Worm (Caenorhabditis elegans) whole organism, early embryonic: ENCODE data around the gene K07E1.1.

Experiments
- B0310.2 ChIP-seq: sonication (generic microtip); optimal IDR thresholded peaks from 2 replicates; lab custom pipeline; 2016; ENCODE audit warnings: mild to moderate bottlenecking, missing genetic modification characterization, missing compliant biosample characterization
- F13C5.2 ChIP-seq: sonication (generic microtip); optimal IDR thresholded peaks from 2 replicates; lab custom pipeline; 2017; ENCODE audit warnings: mild to moderate bottlenecking, missing genetic modification characterization, inconsistent platforms, missing compliant biosample characterization
- aly-1 ChIP-seq: sonication (generic microtip); optimal IDR thresholded peaks from 2 replicates; lab custom pipeline; 2016; ENCODE audit warnings: missing genetic modification characterization, missing compliant biosample characterization
- ama-1 ChIP-seq: fragments of 150-350 bp; optimal IDR thresholded peaks from 2 replicates; lab custom pipeline; 2014
- ceh-13 ChIP-seq: fragments of 200-800 bp; sonication (Bioruptor generic); optimal IDR thresholded peaks from 2 replicates; lab custom pipeline; 2018; ENCODE audit warnings: mild to moderate bottlenecking, missing genetic modification characterization, missing compliant biosample characterization
- ceh-36 ChIP-seq: sonication (generic microtip); optimal IDR thresholded peaks from 2 replicates; lab custom pipeline; 2016; ENCODE audit warnings: missing genetic modification characterization, inconsistent platforms, missing compliant biosample characterization
- ets-7 ChIP-seq: sonication (generic microtip); optimal IDR thresholded peaks from 2 replicates; lab custom pipeline; 2016; ENCODE audit warnings: missing genotype, missing genetic modification characterization, missing compliant biosample characterization
- flt-1 ChIP-seq: fragments of 200-800 bp; sonication (Bioruptor generic); IDR thresholded peaks from 2 replicates; pipeline ENCODE4 v1.3.6; 2022; ENCODE audit warnings: missing genetic modification characterization, missing compliant biosample characterization
- hmbx-1 ChIP-seq: sonication (generic microtip); optimal IDR thresholded peaks from 2 replicates; lab custom pipeline; 2016; ENCODE audit warnings: mild to moderate bottlenecking, missing genetic modification characterization, missing compliant biosample characterization
- hmg-4 ChIP-seq: fragments of 200-800 bp; sonication (Bioruptor generic); optimal IDR thresholded peaks from 2 replicates; lab custom pipeline; 2018; ENCODE audit warnings: mild to moderate bottlenecking, missing genetic modification characterization, missing compliant biosample characterization
- hnd-1 ChIP-seq: sonication (generic microtip); optimal IDR thresholded peaks from 2 replicates; lab custom pipeline; 2016; ENCODE audit warnings: missing genetic modification characterization, missing compliant biosample characterization
- pes-1 ChIP-seq: fragments of 200-800 bp; sonication (Bioruptor generic); IDR thresholded peaks from 2 replicates; pipeline ENCODE4 v1.3.6; 2022; ENCODE audit warnings: missing genetic modification reagents, missing genetic modification characterization, missing compliant biosample characterization
- scrt-1 ChIP-seq: fragments of 200-800 bp; sonication (Bioruptor generic); IDR thresholded peaks from 2 replicates; pipeline ENCODE4 v1.3.6; 2022; ENCODE audit warnings: missing genetic modification characterization, missing compliant biosample characterization
- sea-1 ChIP-seq: fragments of 200-800 bp; sonication (Bioruptor generic); conservative IDR thresholded peaks from 2 replicates; pipeline ENCODE4 v1.3.6; 2022; ENCODE audit warnings: missing genetic modification characterization, missing compliant biosample characterization
- tbx-11 ChIP-seq: fragments of 200-800 bp; sonication (Bioruptor generic); IDR thresholded peaks from 2 replicates; pipeline ENCODE4 v1.3.6; 2022; ENCODE audit warnings: missing genetic modification characterization, missing compliant biosample characterization
- tbx-37 ChIP-seq: fragments of 200-800 bp; sonication (Bioruptor generic); conservative IDR thresholded peaks from 2 replicates; pipeline ENCODE4 v1.3.6; 2022; ENCODE audit warnings: missing genetic modification reagents, missing genetic modification characterization, missing compliant biosample characterization
- tra-4 ChIP-seq: sonication (generic microtip); optimal IDR thresholded peaks from 2 replicates; lab custom pipeline; 2017; ENCODE audit warnings: missing genetic modification characterization, missing compliant biosample characterization

Gene K07E1.1

ce11 chrII:4562503-4563000, 11.7 kb downstream of the K07E1.1 start, which contains the start of gene dao-2:
Gene dao-2 (plus strand): TSS chrII:4562950.
- no peak for TF ChIP-seq hmg-4 (GFP tag; lab: Kevin White, UChicago)
- TF ChIP-seq sea-1: no peak
- no peak for TF ChIP-seq ama-1 (lab: Kevin White, UChicago)
- TF ChIP-seq hnd-1 (tag; lab: Kevin White, UChicago): no peak
- TF ChIP-seq hmbx-1 (tag; lab: Kevin White, UChicago): no peak
- TF ChIP-seq flt-1 (GFP tag; lab: Robert Waterston, UW): no peak
- no peak for TF ChIP-seq aly-1 (tag; lab: Kevin White, UChicago)
- TF ChIP-seq scrt-1 (GFP tag; lab: Robert Waterston, UW): no peak
- no peak for TF ChIP-seq tra-4 (tag; lab: Kevin White, UChicago)
- no peak for TF ChIP-seq F13C5.2 (tag; lab: Kevin White, UChicago)
- TF ChIP-seq ets-7: no peak
- TF ChIP-seq tbx-11 (GFP tag; lab: Robert Waterston, UW): no peak
- TF ChIP-seq ceh-36: no peak
- TF ChIP-seq B0310.2 (tag; lab: Kevin White, UChicago): no peak
- TF ChIP-seq ceh-13: no peak

ce11 chrII:4565205-4565604, 14.3 kb downstream of the K07E1.1 start:
- TF ChIP-seq scrt-1 (GFP tag; lab: Robert Waterston, UW) (no peak), tbx-11 (GFP tag; lab: Robert Waterston, UW) (no peak), F13C5.2 (tag; lab: Kevin White, UChicago) (no peak), tra-4 (tag; lab: Kevin White, UChicago) (no peak), ceh-13 (no peak), ets-7 (no peak)

- no peak for TF ChIP-seq ceh-13
- no peak for TF ChIP-seq pes-1 (GFP tag; lab: Robert Waterston, UW)
- TF ChIP-seq ceh-36: no peak
- no peak for TF ChIP-seq aly-1 (tag; lab: Kevin White, UChicago)
- TF ChIP-seq B0310.2 (tag; lab: Kevin White, UChicago): no peak
- no peak for TF ChIP-seq tra-4 (tag; lab: Kevin White, UChicago)
- no peak for TF ChIP-seq flt-1 (GFP tag; lab: Robert Waterston, UW)
- no peak for TF ChIP-seq tbx-11 (GFP tag; lab: Robert Waterston, UW)
- TF ChIP-seq ets-7: no peak
Measured at ce11 chrII:4566237-4566636, 15.4 kb downstream of the K07E1.1 start.

ce11 chrII:4571112-4571511, 20.2 kb downstream of the K07E1.1 start:
- TF ChIP-seq hmbx-1 (tag; lab: Kevin White, UChicago) (no peak), ets-7 (no peak), scrt-1 (GFP tag; lab: Robert Waterston, UW) (peak; percentile 74), hmg-4 (GFP tag; lab: Kevin White, UChicago) (peak; percentile 75), F13C5.2 (tag; lab: Kevin White, UChicago) (peak; percentile 32), pes-1 (GFP tag; lab: Robert Waterston, UW) (peak; percentile 29; the same call in 1 of the 2 replicates)

- TF ChIP-seq hnd-1 (tag; lab: Kevin White, UChicago): no peak
- TF ChIP-seq pes-1 (GFP tag; lab: Robert Waterston, UW): no peak
- no peak for TF ChIP-seq flt-1 (GFP tag; lab: Robert Waterston, UW)
- no peak for TF ChIP-seq scrt-1 (GFP tag; lab: Robert Waterston, UW)
- no peak for TF ChIP-seq aly-1 (tag; lab: Kevin White, UChicago)
- no peak for TF ChIP-seq hmbx-1 (tag; lab: Kevin White, UChicago)
- no peak for TF ChIP-seq tbx-37 (GFP tag; lab: Robert Waterston, UW)
- TF ChIP-seq tra-4 (tag; lab: Kevin White, UChicago): no peak
Measured at ce11 chrII:4571868-4572267, 21.0 kb downstream of the K07E1.1 start, which contains the start of gene vab-1. Gene vab-1 (plus strand): TSS chrII:4572000.

ce11 chrII:4572579-4572978, 21.7 kb downstream of the K07E1.1 start:
- no peak for TF ChIP-seq tbx-37 (GFP tag; lab: Robert Waterston, UW)
- no peak for TF ChIP-seq flt-1 (GFP tag; lab: Robert Waterston, UW)
- no peak for TF ChIP-seq hmg-4 (GFP tag; lab: Kevin White, UChicago)
- TF ChIP-seq hnd-1 (tag; lab: Kevin White, UChicago): no peak

- TF ChIP-seq ets-7: no peak
- TF ChIP-seq pes-1 (GFP tag; lab: Robert Waterston, UW): no peak
- no peak for TF ChIP-seq scrt-1 (GFP tag; lab: Robert Waterston, UW)
- TF ChIP-seq hmbx-1 (tag; lab: Kevin White, UChicago): no peak
- TF ChIP-seq tbx-37 (GFP tag; lab: Robert Waterston, UW): no peak
- no peak for TF ChIP-seq B0310.2 (tag; lab: Kevin White, UChicago)
- TF ChIP-seq F13C5.2 (tag; lab: Kevin White, UChicago): no peak
- no peak for TF ChIP-seq aly-1 (tag; lab: Kevin White, UChicago)
- TF ChIP-seq sea-1: no peak
- TF ChIP-seq tra-4 (tag; lab: Kevin White, UChicago): no peak
- no peak for TF ChIP-seq ceh-13
- no peak for TF ChIP-seq hmg-4 (GFP tag; lab: Kevin White, UChicago)
- no peak for TF ChIP-seq hnd-1 (tag; lab: Kevin White, UChicago)
- TF ChIP-seq tbx-11 (GFP tag; lab: Robert Waterston, UW): no peak
- TF ChIP-seq flt-1 (GFP tag; lab: Robert Waterston, UW): no peak
- TF ChIP-seq ceh-36: no peak
- no peak for TF ChIP-seq ama-1 (lab: Kevin White, UChicago)
Measured at ce11 chrII:4573084-4573483, 22.2 kb downstream of the K07E1.1 start.

- TF ChIP-seq sea-1 (no peak), aly-1 (tag; lab: Kevin White, UChicago) (no peak), tbx-37 (GFP tag; lab: Robert Waterston, UW) (0 out of 2 replicates have a peak, but pooled peaks have one; percentile 7)
Measured at ce11 chrII:4574658-4575057, 23.8 kb downstream of the K07E1.1 start.
